Fruit fly (Drosophila melanogaster) whole organism, embryonic: Measurements from ENCODE around the gene AANATL3.

ENCODE experiments used
- BtbVII ChIP-seq: fragments of 200-800 bp; sonication (Bioruptor generic); optimal IDR thresholded peaks from 3 replicates; lab custom pipeline; 2017; ENCODE audit warnings: missing biosample characterization, mild to moderate bottlenecking, missing genetic modification characterization
- CG10431 ChIP-seq: fragments of 200-800 bp; sonication (Bioruptor generic); optimal IDR thresholded peaks from 3 replicates; lab custom pipeline; 2018; ENCODE audit warnings: missing biosample characterization, mild to moderate bottlenecking, missing genetic modification characterization
- CG18599 ChIP-seq: fragments of 200-800 bp; sonication (Bioruptor generic); optimal IDR thresholded peaks from 3 replicates; lab custom pipeline; 2017; ENCODE audit warnings: missing biosample characterization, missing genetic modification characterization, mild to moderate bottlenecking, moderate library complexity, missing genetic modification reagents
- CG6254 ChIP-seq: fragments of 200-800 bp; sonication (Bioruptor generic); optimal IDR thresholded peaks from 3 replicates; lab custom pipeline; 2017; ENCODE audit warnings: mild to moderate bottlenecking, missing biosample characterization, missing genetic modification reagents, missing genetic modification characterization
- amos ChIP-seq: fragments of 200-800 bp; sonication (Bioruptor generic); IDR thresholded peaks from 2 replicates; pipeline ENCODE4 v1.3.6; 2022; ENCODE audit warnings: missing biosample characterization, missing genetic modification characterization; ENCODE audit not compliant: partially characterized antibody
- corto ChIP-seq: fragments of 200-800 bp; sonication (Bioruptor generic); optimal IDR thresholded peaks from 2 replicates; lab custom pipeline; 2016; ENCODE audit warnings: missing biosample characterization, mild to moderate bottlenecking, missing genetic modification characterization, moderate library complexity
- ken ChIP-seq: fragments of 200-800 bp; sonication (Bioruptor generic); IDR thresholded peaks from 3 replicates; pipeline ENCODE4 v1.3.6; 2022; ENCODE audit warnings: missing biosample characterization, missing genetic modification characterization
- p53 ChIP-seq: fragments of 200-800 bp; sonication (Bioruptor generic); optimal IDR thresholded peaks from 2 replicates; lab custom pipeline; 2016; ENCODE audit warnings: missing biosample characterization, missing genetic modification characterization
- phol ChIP-seq: fragments of 200-800 bp; sonication (Bioruptor generic); optimal IDR thresholded peaks from 3 replicates; lab custom pipeline; 2018; ENCODE audit warnings: missing biosample characterization, mild to moderate bottlenecking, missing genetic modification characterization, moderate library complexity
- unpg ChIP-seq: fragments of 200-800 bp; sonication (Bioruptor generic); optimal IDR thresholded peaks from 3 replicates; lab custom pipeline; 2018; ENCODE audit warnings: missing biosample characterization, mild to moderate bottlenecking, missing genetic modification characterization, moderate library complexity

- TF ChIP-seq CG6254 (GFP tag; lab: Kevin White, UChicago) (no peak), unpg (GFP tag; lab: Kevin White, UChicago) (no peak), ken (no peak), CG18599 (no peak), phol (tag; lab: Kevin White, UChicago) (peak; percentile 21), CG10431 (GFP tag; lab: Kevin White, UChicago) (no peak), BtbVII (GFP tag; lab: Kevin White, UChicago) (no peak), amos (GFP tag; lab: Robert Waterston, UW) (no peak), p53 (GFP tag; lab: Kevin White, UChicago) (no peak), corto (GFP tag; lab: Kevin White, UChicago) (no peak)
Measured at dm6 chr2L:20002086-20002485, 23.5 kb downstream of the AANATL3 start.
